Fruit fly (Drosophila melanogaster): ENCODE data around the gene Ugt35A1.

Gene Ugt35A1

dm6 chr3R:11172460-11173168, at the start of gene Ugt35A1:
Gene Ugt35A1 (minus strand): TSS chr3R:11172664.
- no peak for TF ChIP-seq CG17801 (GFP tag; optimal IDR thresholded peaks at IDR 0.05; ENCODE audit: partially characterized antibody)

- TF ChIP-seq CG17801 (GFP tag; optimal IDR thresholded peaks at IDR 0.05; ENCODE audit: partially characterized antibody): peak; percentile 84
Observed at dm6 chr3R:11221437-11222230, 49.2 kb upstream of the Ugt35A1 start, which contains the start of the genes CG6693 and RpL3. Gene CG6693 (minus strand): TSS chr3R:11221639. Gene RpL3 (plus strand): TSS chr3R:11221894.

- TF ChIP-seq CG17801 (GFP tag; optimal IDR thresholded peaks at IDR 0.05; ENCODE audit: partially characterized antibody): no peak
Observed at dm6 chr3R:11219883-11220282, 47.4 kb upstream of the Ugt35A1 start, which contains the start of gene CG6689. Gene CG6689 (minus strand): TSS chr3R:11220064.

dm6 chr3R:11216156-11216630, 43.7 kb upstream of the Ugt35A1 start, which contains the start of the genes RpS25 and CG4820:
Gene RpS25 (minus strand): TSS chr3R:11216287.
Gene CG4820 (plus strand): TSS chr3R:11216535.
- TF ChIP-seq CG17801 (GFP tag; optimal IDR thresholded peaks at IDR 0.05; ENCODE audit: partially characterized antibody): peak; percentile 94

dm6 chr3R:11214449-11214950, 42.0 kb upstream of the Ugt35A1 start, which contains the start of gene ZnT86D:
Gene ZnT86D (minus strand): TSS chr3R:11214539.
- TF ChIP-seq CG17801 (GFP tag; optimal IDR thresholded peaks at IDR 0.05; ENCODE audit: partially characterized antibody): peak; percentile 82

- TF ChIP-seq CG17801 (GFP tag; optimal IDR thresholded peaks at IDR 0.05; ENCODE audit: partially characterized antibody): peak; percentile 65
Observed at dm6 chr3R:11211291-11212061, 39.0 kb upstream of the Ugt35A1 start.

dm6 chr3R:11209801-11210402, 37.4 kb upstream of the Ugt35A1 start, which contains the start of the genes SdhC and Tctp:
Gene SdhC (minus strand): TSS chr3R:11209849.
Gene Tctp (plus strand): TSS chr3R:11210247.
- peak; percentile 62 for TF ChIP-seq CG17801 (GFP tag; optimal IDR thresholded peaks at IDR 0.05; ENCODE audit: partially characterized antibody)

dm6 chr3R:11208766-11209331, 36.4 kb upstream of the Ugt35A1 start:
- peak; percentile 1 for TF ChIP-seq CG17801 (GFP tag; optimal IDR thresholded peaks at IDR 0.05; ENCODE audit: partially characterized antibody)

dm6 chr3R:11200885-11201421, 28.5 kb upstream of the Ugt35A1 start:
- no peak for TF ChIP-seq CG17801 (GFP tag; optimal IDR thresholded peaks at IDR 0.05; ENCODE audit: partially characterized antibody)

dm6 chr3R:11200042-11200884, 27.8 kb upstream of the Ugt35A1 start:
- no peak for TF ChIP-seq CG17801 (GFP tag; optimal IDR thresholded peaks at IDR 0.05; ENCODE audit: partially characterized antibody)

- TF ChIP-seq CG17801 (GFP tag; optimal IDR thresholded peaks at IDR 0.05; ENCODE audit: partially characterized antibody): no peak
Observed at dm6 chr3R:11199227-11199835, 26.9 kb upstream of the Ugt35A1 start.

- peak; percentile 37 for TF ChIP-seq CG17801 (GFP tag; optimal IDR thresholded peaks at IDR 0.05; ENCODE audit: partially characterized antibody)
Observed at dm6 chr3R:11198062-11198472, 25.6 kb upstream of the Ugt35A1 start.

Measured in ovary, adult (tissue).